Worm (Caenorhabditis elegans) whole organism, L4/young adult: Measurements from ENCODE around the gene vha-3.

Experiments
- W03F9.2 ChIP-seq: fragments of 150-350 bp; optimal IDR thresholded peaks from 2 replicates; lab custom pipeline; 2014; ENCODE audit warnings: missing biosample characterization, missing genetic modification characterization
- him-1 ChIP-seq: sonication (generic microtip); optimal IDR thresholded peaks from 2 replicates; lab custom pipeline; 2016; ENCODE audit warnings: missing genotype, missing genetic modification reagents, missing genetic modification characterization, missing compliant biosample characterization

DNA sequence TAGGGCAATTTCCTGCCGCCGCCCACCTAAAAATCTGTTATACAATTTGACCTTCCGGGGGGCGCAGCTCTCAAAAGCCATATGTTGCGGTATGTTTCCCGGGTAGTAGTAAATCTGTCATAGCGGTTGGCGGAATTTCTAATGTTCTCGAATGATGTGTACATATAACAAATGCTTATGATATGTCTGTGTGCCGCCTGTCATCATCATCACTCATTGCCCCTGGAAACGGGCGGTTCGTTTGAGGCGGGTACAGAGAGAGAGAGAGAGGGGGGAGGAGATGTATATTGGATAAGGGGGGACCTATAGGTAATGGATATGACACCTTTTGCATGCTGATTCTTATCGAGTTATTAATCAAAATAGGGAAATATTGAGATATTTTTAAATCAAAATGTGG lies 19.1 kb downstream of the vha-3 start:
- TF ChIP-seq W03F9.2 (tag; lab: Kevin White, UChicago) (no peak), him-1 (no peak)
